Worm (Caenorhabditis elegans) whole organism, L4/young adult: Measurements from ENCODE around the gene F37B4.10.

ENCODE experiments used
- W03F9.2 ChIP-seq: fragments of 150-350 bp; optimal IDR thresholded peaks from 2 replicates; lab custom pipeline; 2014; ENCODE audit warnings: missing biosample characterization, missing genetic modification characterization
- him-1 ChIP-seq: sonication (generic microtip); optimal IDR thresholded peaks from 2 replicates; lab custom pipeline; 2016; ENCODE audit warnings: missing genotype, missing genetic modification reagents, missing genetic modification characterization, missing compliant biosample characterization

DNA sequence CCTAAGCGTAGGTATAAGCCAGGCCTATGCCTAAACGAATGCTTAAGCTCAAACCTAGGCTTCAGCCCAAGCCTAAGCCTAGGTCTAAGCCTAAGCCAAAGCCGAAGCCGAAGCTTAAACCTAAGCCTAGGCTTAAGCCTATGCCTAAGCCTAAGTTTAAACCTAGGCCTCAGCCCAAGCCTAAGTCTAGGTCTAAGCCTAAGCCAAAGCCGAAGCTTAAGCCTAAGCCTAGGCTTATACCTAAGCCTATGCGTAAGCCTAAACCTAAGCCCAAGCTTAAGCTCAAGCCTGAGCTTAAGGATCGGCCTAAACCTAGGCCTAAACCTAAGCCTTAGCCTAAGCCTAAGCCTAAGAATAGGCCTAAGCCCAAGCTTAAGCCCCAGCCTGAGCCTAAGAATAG is 51.4 kb downstream of the F37B4.10 start:
- TF ChIP-seq him-1 (no peak), W03F9.2 (tag; lab: Kevin White, UChicago) (no peak)
